Fruit fly (Drosophila melanogaster): ENCODE results near the gene CG15784.

dm6 chrX:5418555-5419044 lies 10.8 kb upstream of the CG15784 start:
- TF ChIP-seq psq (optimal IDR thresholded peaks at IDR 0.05) (no peak), usp (GFP tag; optimal IDR thresholded peaks at IDR 0.05) (no peak), EcR (GFP tag; optimal IDR thresholded peaks at IDR 0.05) (no peak)
